Fruit fly (Drosophila melanogaster) whole organism, embryonic: ENCODE results near the gene Spt6.

Experiments used
- Blimp-1 ChIP-seq: fragments of 200-800 bp; sonication (Bioruptor generic); optimal IDR thresholded peaks from 3 replicates; lab custom pipeline; 2018; ENCODE audit warnings: missing biosample characterization, missing genetic modification characterization, mild to moderate bottlenecking, moderate library complexity, missing genetic modification reagents
- CG1024 ChIP-seq: fragments of 200-800 bp; sonication (Bioruptor generic); IDR thresholded peaks from 2 replicates; pipeline ENCODE4 v1.3.6; 2022; ENCODE audit warnings: missing biosample characterization, missing genetic modification characterization
- CG11085 ChIP-seq: fragments of 200-800 bp; sonication (Bioruptor generic); IDR thresholded peaks from 2 replicates; pipeline ENCODE4 v1.3.6; 2022; ENCODE audit warnings: missing biosample characterization, missing genetic modification characterization
- CG12071 ChIP-seq: fragments of 200-800 bp; sonication (Bioruptor generic); optimal IDR thresholded peaks from 3 replicates; lab custom pipeline; 2018; ENCODE audit warnings: missing biosample characterization, mild to moderate bottlenecking, missing genetic modification characterization
- CG12104 ChIP-seq: fragments of 200-800 bp; sonication (Bioruptor generic); optimal IDR thresholded peaks from 3 replicates; lab custom pipeline; 2016; ENCODE audit warnings: missing biosample characterization, missing genetic modification characterization
- CG13624 ChIP-seq: fragments of 200-800 bp; sonication (Bioruptor generic); optimal IDR thresholded peaks from 2 replicates; lab custom pipeline; 2016; ENCODE audit warnings: missing biosample characterization, missing genetic modification characterization
- CG14667 ChIP-seq: fragments of 200-800 bp; sonication (Bioruptor generic); IDR thresholded peaks from 2 replicates; pipeline ENCODE4 v1.3.6; 2022; ENCODE audit warnings: missing biosample characterization, missing genetic modification characterization
- CG16779 ChIP-seq: fragments of 200-800 bp; sonication (Bioruptor generic); IDR thresholded peaks from 2 replicates; pipeline ENCODE4 v1.3.6; 2022; ENCODE audit warnings: missing biosample characterization, missing genetic modification characterization
- CG17829 ChIP-seq: fragments of 200-800 bp; optimal IDR thresholded peaks from 2 replicates; lab custom pipeline; 2019; ENCODE audit warnings: missing biosample characterization, mild to moderate bottlenecking, missing genetic modification characterization, moderate library complexity
- CG1792 ChIP-seq: fragments of 200-800 bp; sonication (Bioruptor generic); optimal IDR thresholded peaks from 2 replicates; lab custom pipeline; 2016; ENCODE audit warnings: missing biosample characterization, missing genetic modification characterization
- CG18476 ChIP-seq: fragments of 200-800 bp; sonication (Bioruptor generic); optimal IDR thresholded peaks from 2 replicates; lab custom pipeline; 2016; ENCODE audit warnings: missing biosample characterization, mild to moderate bottlenecking, missing genetic modification characterization
- CG32767 ChIP-seq: fragments of 200-800 bp; sonication (Bioruptor generic); IDR thresholded peaks from 2 replicates; pipeline ENCODE4 v1.3.6; 2022; ENCODE audit warnings: missing biosample characterization, missing genetic modification characterization
- CG34224 ChIP-seq: fragments of 200-800 bp; sonication (Bioruptor generic); IDR thresholded peaks from 3 replicates; pipeline ENCODE4 v1.3.6; 2022; ENCODE audit warnings: missing biosample characterization, missing genetic modification characterization; ENCODE audit not compliant: partially characterized antibody
- CG4424 ChIP-seq: fragments of 200-800 bp; sonication (Bioruptor generic); optimal IDR thresholded peaks from 3 replicates; lab custom pipeline; 2016; ENCODE audit warnings: missing biosample characterization, missing genetic modification characterization
- CG4707 ChIP-seq: fragments of 200-800 bp; sonication (Bioruptor generic); optimal IDR thresholded peaks from 2 replicates; lab custom pipeline; 2018; ENCODE audit warnings: missing biosample characterization, mild to moderate bottlenecking, missing genetic modification characterization, moderate library complexity
- CG7839 ChIP-seq: fragments of 200-800 bp; sonication (Bioruptor generic); optimal IDR thresholded peaks from 3 replicates; lab custom pipeline; 2018; ENCODE audit warnings: missing biosample characterization, mild to moderate bottlenecking, missing genetic modification characterization, moderate library complexity
- CG8281 ChIP-seq: fragments of 200-800 bp; sonication (Bioruptor generic); optimal IDR thresholded peaks from 2 replicates; lab custom pipeline; 2018; ENCODE audit warnings: missing biosample characterization, mild to moderate bottlenecking, missing genetic modification characterization, moderate library complexity
- CG8359 ChIP-seq: fragments of 200-800 bp; sonication (Bioruptor generic); optimal IDR thresholded peaks from 2 replicates; lab custom pipeline; 2017; ENCODE audit warnings: missing biosample characterization, mild to moderate bottlenecking, missing genetic modification characterization, borderline replicate concordance
- CG8388 ChIP-seq: fragments of 200-800 bp; sonication (Bioruptor generic); optimal IDR thresholded peaks from 2 replicates; lab custom pipeline; 2019; ENCODE audit warnings: missing biosample characterization, mild to moderate bottlenecking, missing genetic modification characterization, moderate library complexity
- CG8478 ChIP-seq: fragments of >200 bp; optimal IDR thresholded peaks from 2 replicates; lab custom pipeline; 2018
- CG8765 ChIP-seq: fragments of 200-800 bp; sonication (Bioruptor generic); IDR thresholded peaks from 2 replicates; pipeline ENCODE4 v1.3.6; 2022; ENCODE audit warnings: missing biosample characterization, missing genetic modification characterization
- CG9437 ChIP-seq: fragments of 200-800 bp; sonication (Bioruptor generic); optimal IDR thresholded peaks from 2 replicates; lab custom pipeline; 2018; ENCODE audit warnings: missing biosample characterization, mild to moderate bottlenecking, missing genetic modification characterization
- CG9797 ChIP-seq: fragments of 200-800 bp; sonication (Bioruptor generic); optimal IDR thresholded peaks from 3 replicates; lab custom pipeline; 2018; ENCODE audit warnings: missing biosample characterization, mild to moderate bottlenecking, missing genetic modification characterization
- Deaf1 ChIP-seq: fragments of 200-800 bp; optimal IDR thresholded peaks from 3 replicates; lab custom pipeline; 2019; ENCODE audit warnings: missing biosample characterization, mild to moderate bottlenecking, missing genetic modification characterization, moderate library complexity
- Dll ChIP-seq: fragments of 200-800 bp; sonication (Bioruptor generic); IDR thresholded peaks from 4 replicates; pipeline ENCODE4 v1.3.6; 2022; ENCODE audit warnings: missing biosample characterization, missing genetic modification characterization; ENCODE audit not compliant: partially characterized antibody
- Doc3 ChIP-seq: fragments of 200-800 bp; sonication (Bioruptor generic); IDR thresholded peaks from 3 replicates; pipeline ENCODE4 v1.3.6; 2022; ENCODE audit warnings: missing biosample characterization, missing genetic modification characterization; ENCODE audit not compliant: partially characterized antibody
- Fer3 ChIP-seq: fragments of 200-800 bp; sonication (Bioruptor generic); optimal IDR thresholded peaks from 2 replicates; lab custom pipeline; 2018; ENCODE audit warnings: missing biosample characterization, mild to moderate bottlenecking, missing genetic modification characterization, moderate library complexity
- Gsc ChIP-seq: fragments of 200-800 bp; sonication (Bioruptor generic); IDR thresholded peaks from 2 replicates; pipeline ENCODE4 v1.3.6; 2022; ENCODE audit warnings: missing biosample characterization, missing genetic modification characterization
- HHEX ChIP-seq: fragments of 200-800 bp; sonication (Bioruptor generic); optimal IDR thresholded peaks from 3 replicates; lab custom pipeline; 2017; ENCODE audit warnings: missing biosample characterization, mild to moderate bottlenecking, missing genetic modification characterization, missing genetic modification reagents
- NfI ChIP-seq: fragments of 200-800 bp; sonication (Bioruptor generic); optimal IDR thresholded peaks from 3 replicates; lab custom pipeline; 2018; ENCODE audit warnings: missing biosample characterization, mild to moderate bottlenecking, missing genetic modification characterization, moderate library complexity
- Ptx1 ChIP-seq: fragments of 200-800 bp; sonication (Bioruptor generic); IDR thresholded peaks from 2 replicates; pipeline ENCODE4 v1.3.6; 2022; ENCODE audit warnings: missing biosample characterization, missing genetic modification characterization
- chif ChIP-seq, 2 experiments: fragments of 200-800 bp; sonication (Bioruptor generic); optimal IDR thresholded peaks; 3 replicates each; lab custom pipeline; 2016; ENCODE audit warnings: missing biosample characterization in 2 of 2, missing genetic modification characterization in 2 of 2
- ci ChIP-seq: fragments of 200-800 bp; sonication (Bioruptor generic); IDR thresholded peaks from 3 replicates; pipeline ENCODE4 v1.3.6; 2022; ENCODE audit warnings: missing biosample characterization, missing genetic modification characterization
- disco-r ChIP-seq: fragments of 200-800 bp; sonication (Bioruptor generic); optimal IDR thresholded peaks from 2 replicates; lab custom pipeline; 2016; ENCODE audit warnings: missing biosample characterization, missing genetic modification characterization
- dmrt99B ChIP-seq: fragments of 200-800 bp; sonication (Bioruptor generic); optimal IDR thresholded peaks from 2 replicates; lab custom pipeline; 2018; ENCODE audit warnings: missing biosample characterization, mild to moderate bottlenecking, missing genetic modification characterization, moderate library complexity
- esg ChIP-seq: fragments of 200-800 bp; sonication (Bioruptor generic); conservative IDR thresholded peaks from 2 replicates; pipeline ENCODE4 v1.3.6; 2022; ENCODE audit warnings: missing biosample characterization, missing genetic modification characterization
- fd3F ChIP-seq: fragments of 200-800 bp; sonication (Bioruptor generic); optimal IDR thresholded peaks from 2 replicates; lab custom pipeline; 2018; ENCODE audit warnings: missing biosample characterization, mild to moderate bottlenecking, missing genetic modification characterization, moderate library complexity
- klu ChIP-seq: fragments of 200-800 bp; sonication (Bioruptor generic); IDR thresholded peaks from 2 replicates; pipeline ENCODE4 v1.3.6; 2022; ENCODE audit warnings: missing biosample characterization, missing genetic modification characterization
- lilli ChIP-seq: fragments of 200-800 bp; sonication (Bioruptor generic); optimal IDR thresholded peaks from 3 replicates; lab custom pipeline; 2016; ENCODE audit warnings: missing biosample characterization, missing genetic modification characterization
- lov ChIP-seq, 2 experiments: fragments of 200-800 bp in 1 of 2; fragments of >200 bp in 1 of 2; sonication (Bioruptor generic) in 1 of 2; IDR thresholded peaks in 1 of 2; optimal IDR thresholded peaks in 1 of 2; 2 replicates in 1 of 2; 3 replicates in 1 of 2; pipeline versions ENCODE4 v1.3.6 to Lab custom; 2017 to 2022; ENCODE audit warnings: missing biosample characterization in 1 of 2, missing genetic modification characterization in 1 of 2
- odd ChIP-seq: fragments of 200-800 bp; sonication (Bioruptor generic); optimal IDR thresholded peaks from 2 replicates; lab custom pipeline; 2017; ENCODE audit warnings: missing biosample characterization, mild to moderate bottlenecking, missing genetic modification characterization
- pan ChIP-seq, 4 experiments: fragments of >200 bp in 3 of 4; fragments of 200-800 bp in 1 of 4; sonication (Bioruptor generic) in 1 of 4; optimal IDR thresholded peaks in 3 of 4; IDR thresholded peaks in 1 of 4; 2 replicates each; pipeline versions ENCODE4 v1.3.6 to Lab custom; 2017 to 2022; ENCODE audit warnings: missing biosample characterization in 2 of 4, missing genetic modification characterization in 2 of 4, mixed read lengths in 1 of 4
- repo ChIP-seq: fragments of 200-800 bp; sonication (Bioruptor generic); optimal IDR thresholded peaks from 2 replicates; lab custom pipeline; 2016; ENCODE audit warnings: missing biosample characterization, missing genetic modification characterization
- sd ChIP-seq: fragments of 200-800 bp; sonication (Bioruptor generic); optimal IDR thresholded peaks from 3 replicates; lab custom pipeline; 2018; ENCODE audit warnings: missing biosample characterization, mild to moderate bottlenecking, missing genetic modification characterization, moderate library complexity
- slp2 ChIP-seq: fragments of 200-800 bp; sonication (Bioruptor generic); optimal IDR thresholded peaks from 2 replicates; lab custom pipeline; 2016; ENCODE audit warnings: missing biosample characterization, missing genetic modification characterization
- tna ChIP-seq: fragments of 200-800 bp; sonication (Bioruptor generic); IDR thresholded peaks from 2 replicates; pipeline ENCODE4 v1.3.6; 2022; ENCODE audit warnings: missing biosample characterization, missing genetic modification characterization; ENCODE audit not compliant: partially characterized antibody
- trem ChIP-seq: fragments of 200-800 bp; optimal IDR thresholded peaks from 3 replicates; lab custom pipeline; 2019; ENCODE audit warnings: missing biosample characterization, mild to moderate bottlenecking, missing genetic modification characterization, moderate library complexity
- zfh2 ChIP-seq: fragments of 200-800 bp; sonication (Bioruptor generic); optimal IDR thresholded peaks from 2 replicates; lab custom pipeline; 2016; ENCODE audit warnings: missing biosample characterization, missing genetic modification characterization

Gene Spt6

DNA sequence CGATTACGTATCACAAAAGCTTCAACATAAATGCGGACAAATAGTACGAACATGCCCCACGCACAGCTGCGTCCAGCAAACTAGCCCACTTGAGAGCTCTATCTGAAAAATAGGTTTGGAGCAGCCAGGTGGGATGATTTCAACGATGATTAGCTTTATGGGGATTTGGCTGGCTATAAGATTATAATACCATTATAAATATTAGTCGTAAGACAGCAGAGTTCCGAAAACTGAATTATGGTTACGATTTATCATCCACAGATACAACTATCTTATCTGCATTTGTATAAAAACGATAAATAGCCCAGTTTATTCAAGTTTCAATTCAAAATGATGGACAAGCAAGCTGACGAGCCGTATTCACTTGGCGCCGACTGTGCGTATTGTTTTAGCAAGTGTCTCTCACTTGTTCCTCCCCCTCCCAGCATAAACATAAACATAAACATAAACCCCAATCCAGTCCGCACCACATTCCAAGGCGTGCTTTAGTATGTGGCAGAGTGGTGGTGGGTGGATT, 3.9 kb upstream of the Spt6 start (continued):
- TF ChIP-seq Blimp-1 (GFP tag; lab: Kevin White, UChicago) (peak; percentile 70), Fer3 (tag; lab: Kevin White, UChicago) (peak; percentile 77), repo (GFP tag; lab: Kevin White, UChicago) (no peak), CG8478 (lab: Kevin White, UChicago) (no peak), CG16779 (GFP tag; lab: Robert Waterston, UW) (no peak), Deaf1 (tag; lab: Kevin White, UChicago) (peak; percentile 63), CG18476 (GFP tag; lab: Kevin White, UChicago) (peak; percentile 79), pan (optimal IDR thresholded peaks at IDR 0.05; lab: Kevin White, UChicago) (no peak), pan (GFP tag; optimal IDR thresholded peaks at IDR 0.05 in 1 of 2, IDR thresholded peaks at IDR 0.05 in 1 of 2) (peak in 1 of 2 experiments; percentile 74), CG9797 (GFP tag; lab: Kevin White, UChicago) (no peak), klu (GFP tag; lab: Robert Waterston, UW) (0 out of 2 replicates have a peak, but pooled peaks have one; percentile 49), CG32767 (peak; percentile 56), chif (GFP tag; optimal IDR thresholded peaks at IDR 0.05; lab: Kevin White, UChicago) (peak; percentile 22 to 52), trem (tag; lab: Kevin White, UChicago) (peak; percentile 22), CG4707 (GFP tag; lab: Kevin White, UChicago) (no peak), CG1024 (GFP tag; lab: Robert Waterston, UW) (no peak), CG9437 (GFP tag; lab: Kevin White, UChicago) (peak; percentile 80), HHEX (GFP tag; lab: Kevin White, UChicago) (peak; percentile 82), CG12104 (GFP tag; lab: Kevin White, UChicago) (peak; percentile 52), CG34224 (GFP tag; lab: Robert Waterston, UW) (no peak), CG1792 (peak; percentile 32), sd (tag; lab: Kevin White, UChicago) (peak; percentile 97), CG14667 (peak; percentile 34; the same call in 1 of the 2 replicates), lov (optimal IDR thresholded peaks at IDR 0.05; lab: Kevin White, UChicago) (no peak), lov (GFP tag; IDR thresholded peaks at IDR 0.05; lab: Robert Waterston, UW) (no peak), Doc3 (no peak), NfI (GFP tag; lab: Kevin White, UChicago) (peak; percentile 68), CG8765 (no peak), CG12071 (peak; percentile 74), tna (GFP tag; lab: Robert Waterston, UW) (no peak), disco-r (GFP tag; lab: Kevin White, UChicago) (no peak), fd3F (GFP tag; lab: Kevin White, UChicago) (peak; percentile 59), CG17829 (tag; lab: Kevin White, UChicago) (peak; percentile 71), Ptx1 (GFP tag; lab: Robert Waterston, UW) (peak; percentile 67), slp2 (peak; percentile 31), ci (GFP tag; lab: Robert Waterston, UW) (0 out of 3 replicates have a peak, but pooled peaks have one; percentile 33), CG4424 (GFP tag; lab: Kevin White, UChicago) (peak; percentile 61), lilli (GFP tag; lab: Kevin White, UChicago) (peak; percentile 75), CG8281 (tag; lab: Kevin White, UChicago) (peak; percentile 46), zfh2 (peak; percentile 37), Dll (GFP tag; lab: Robert Waterston, UW) (no peak), CG13624 (GFP tag; lab: Kevin White, UChicago) (peak; percentile 49), CG8388 (GFP tag; lab: Kevin White, UChicago) (peak; percentile 63), dmrt99B (peak; percentile 89), CG7839 (tag; lab: Kevin White, UChicago) (peak; percentile 89), CG8359 (peak; percentile 40), Gsc (GFP tag; lab: Robert Waterston, UW) (no peak), esg (peak; percentile 71), odd (peak; percentile 79), CG11085 (GFP tag; lab: Robert Waterston, UW) (0 out of 2 replicates have a peak, but pooled peaks have one; percentile 25)
